Fruit fly (Drosophila melanogaster): ENCODE data around the gene CG2681.

DNA sequence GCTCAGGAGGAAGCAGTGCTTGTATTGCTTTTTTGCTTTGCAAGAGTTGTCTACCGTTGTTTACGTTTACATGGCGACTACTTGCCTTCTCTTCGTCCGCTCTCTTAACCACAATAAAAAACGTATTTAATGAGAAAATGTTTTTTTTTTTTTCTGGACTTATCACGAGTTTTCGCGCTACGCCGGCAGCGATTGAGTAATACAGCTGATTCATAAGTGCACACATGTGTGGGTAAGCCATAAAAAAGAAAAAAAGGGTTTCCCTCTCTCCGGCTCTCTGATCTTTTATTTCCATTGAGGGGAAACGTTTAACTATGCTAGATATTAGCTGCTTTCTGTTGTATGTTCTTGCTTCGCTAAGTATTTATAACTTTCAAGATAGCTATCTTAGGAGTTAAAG is 33.6 kb downstream of the CG2681 start:
- TF ChIP-seq Dll (optimal IDR thresholded peaks at IDR 0.05) (no peak), usp (GFP tag; optimal IDR thresholded peaks at IDR 0.05) (no peak), EcR (GFP tag; optimal IDR thresholded peaks at IDR 0.05) (no peak)

Data from whole organism.